Worm (Caenorhabditis elegans) whole organism, L4 larva: ENCODE data around the gene K03B4.2.

Source experiments
- F26F4.8 ChIP-seq: fragments of 200-800 bp; sonication (Bioruptor generic); conservative IDR thresholded peaks from 2 replicates; pipeline ENCODE4 v1.3.6; 2022; ENCODE audit warnings: missing genetic modification characterization, missing compliant biosample characterization
- F37D6.2 ChIP-seq: sonication (generic microtip); optimal IDR thresholded peaks from 2 replicates; lab custom pipeline; 2016; ENCODE audit warnings: mild to moderate bottlenecking, missing genetic modification characterization, missing compliant biosample characterization
- T26A8.4 ChIP-seq: fragments of 200-800 bp; sonication (Bioruptor generic); IDR thresholded peaks from 2 replicates; pipeline ENCODE4 v1.3.6; 2022; ENCODE audit warnings: missing genetic modification characterization, missing compliant biosample characterization
- Y5F2A.4 ChIP-seq: fragments of 200-800 bp; sonication (Bioruptor generic); optimal IDR thresholded peaks from 2 replicates; lab custom pipeline; 2018; ENCODE audit warnings: mild to moderate bottlenecking, missing genetic modification characterization, missing compliant biosample characterization
- aha-1 ChIP-seq: fragments of 150-350 bp; peaks from one replicate; lab custom pipeline; 2014; ENCODE audit warnings: missing biosample characterization, missing genetic modification characterization
- ama-1 ChIP-seq: fragments of 150-350 bp; optimal IDR thresholded peaks from 2 replicates; lab custom pipeline; 2014; ENCODE audit warnings: inconsistent platforms, mixed read lengths
- attf-4 ChIP-seq: sonication (generic microtip); optimal IDR thresholded peaks from 3 replicates; lab custom pipeline; 2017; ENCODE audit warnings: missing biosample characterization, missing genetic modification characterization
- ces-1 ChIP-seq: fragments of 150-350 bp; sonication (generic microtip); optimal IDR thresholded peaks from 4 replicates; lab custom pipeline; 2014; ENCODE audit warnings: missing biosample characterization, missing genetic modification reagents, missing genetic modification characterization
- ctbp-1 ChIP-seq: fragments of 200-800 bp; sonication (Bioruptor generic); IDR thresholded peaks from 2 replicates; pipeline ENCODE4 v1.3.6; 2022; ENCODE audit warnings: missing genetic modification reagents, missing genetic modification characterization, missing compliant biosample characterization
- daf-16 ChIP-seq, 3 experiments: sonication (generic microtip); optimal IDR thresholded peaks; 2 replicates each; lab custom pipeline; 2016 to 2017; ENCODE audit warnings: missing genetic modification characterization in 3 of 3, missing genetic modification reagents in 3 of 3, mild to moderate bottlenecking in 2 of 3, missing compliant biosample characterization in 2 of 3, missing biosample characterization in 1 of 3, moderate library complexity in 1 of 3
- dmd-8 ChIP-seq: fragments of 200-800 bp; sonication (Bioruptor generic); IDR thresholded peaks from 2 replicates; pipeline ENCODE4 v1.3.6; 2022; ENCODE audit warnings: missing genetic modification characterization, missing compliant biosample characterization
- dmd-9 ChIP-seq: fragments of 200-800 bp; sonication (Bioruptor generic); IDR thresholded peaks from 2 replicates; pipeline ENCODE4 v1.3.6; 2022; ENCODE audit warnings: missing genetic modification reagents, missing genetic modification characterization, missing compliant biosample characterization
- duxl-1 ChIP-seq: sonication (generic microtip); optimal IDR thresholded peaks from 2 replicates; lab custom pipeline; 2016; ENCODE audit warnings: mild to moderate bottlenecking, missing genetic modification characterization, moderate library complexity, missing compliant biosample characterization; ENCODE audit not compliant: poor library complexity
- dve-1 ChIP-seq: sonication (generic microtip); optimal IDR thresholded peaks from 2 replicates; lab custom pipeline; 2017; ENCODE audit warnings: antibody characterized with exemption, mild to moderate bottlenecking, missing genetic modification characterization, missing compliant biosample characterization; ENCODE audit not compliant: insufficient read depth
- egl-43 ChIP-seq: fragments of 200-800 bp; sonication (Bioruptor generic); IDR thresholded peaks from 2 replicates; pipeline ENCODE4 v1.3.6; 2022; ENCODE audit warnings: missing genetic modification reagents, missing genetic modification characterization, missing compliant biosample characterization
- fkh-10 ChIP-seq: fragments of 150-350 bp; optimal IDR thresholded peaks from 2 replicates; lab custom pipeline; 2014; ENCODE audit warnings: missing biosample characterization, missing genetic modification reagents, missing genetic modification characterization
- hif-1 ChIP-seq, 2 experiments: sonication (generic microtip); optimal IDR thresholded peaks; 2 replicates each; lab custom pipeline; 2016 to 2017; ENCODE audit warnings: missing compliant biosample characterization in 2 of 2, missing genetic modification characterization in 2 of 2, missing genetic modification reagents in 2 of 2, missing genotype in 2 of 2, mild to moderate bottlenecking in 1 of 2
- lim-7 ChIP-seq: fragments of 200-800 bp; sonication (Bioruptor generic); IDR thresholded peaks from 2 replicates; pipeline ENCODE4 v1.3.6; 2022; ENCODE audit warnings: missing genetic modification characterization, missing compliant biosample characterization
- lin-39 ChIP-seq: fragments of 150-350 bp; optimal IDR thresholded peaks from 2 replicates; lab custom pipeline; 2014; ENCODE audit warnings: missing biosample characterization, missing genetic modification reagents, missing genetic modification characterization
- mes-2 ChIP-seq: sonication (generic microtip); optimal IDR thresholded peaks from 2 replicates; lab custom pipeline; 2016; ENCODE audit warnings: missing genotype, mild to moderate bottlenecking, missing genetic modification characterization, missing compliant biosample characterization; ENCODE audit not compliant: poor library complexity, severe bottlenecking
- mxl-3 ChIP-seq: fragments of 200-800 bp; sonication (Bioruptor generic); optimal IDR thresholded peaks from 2 replicates; lab custom pipeline; 2018; ENCODE audit warnings: mild to moderate bottlenecking, missing genetic modification characterization, missing compliant biosample characterization
- nhr-102 ChIP-seq: sonication (generic microtip); optimal IDR thresholded peaks from 2 replicates; lab custom pipeline; 2016; ENCODE audit warnings: mild to moderate bottlenecking, missing genetic modification characterization, moderate library complexity, missing compliant biosample characterization
- nhr-25 ChIP-seq: sonication (generic microtip); optimal IDR thresholded peaks from 2 replicates; lab custom pipeline; 2017; ENCODE audit warnings: missing genetic modification characterization, mild to moderate bottlenecking, missing compliant biosample characterization, antibody characterized with exemption, moderate library complexity, borderline replicate concordance; ENCODE audit not compliant: insufficient read depth
- nhr-48 ChIP-seq: sonication (generic microtip); optimal IDR thresholded peaks from 2 replicates; lab custom pipeline; 2016; ENCODE audit warnings: mild to moderate bottlenecking, missing genetic modification characterization, missing compliant biosample characterization
- pha-4 ChIP-seq, 2 experiments: fragments of 150-350 bp in 1 of 2; fragments of 200-800 bp in 1 of 2; sonication (Bioruptor generic) in 1 of 2; IDR thresholded peaks in 1 of 2; optimal IDR thresholded peaks in 1 of 2; 2 replicates each; pipeline versions ENCODE4 v1.3.6 to Lab custom; 2014 to 2022; ENCODE audit warnings: missing genetic modification characterization in 2 of 2, missing genetic modification reagents in 2 of 2, missing biosample characterization in 1 of 2, missing compliant biosample characterization in 1 of 2
- php-3 ChIP-seq: fragments of 200-800 bp; sonication (Bioruptor generic); IDR thresholded peaks from 2 replicates; pipeline ENCODE4 v1.3.6; 2022; ENCODE audit warnings: missing genetic modification reagents, missing genetic modification characterization, missing compliant biosample characterization
- rbr-2 ChIP-seq: sonication (generic microtip); optimal IDR thresholded peaks from 2 replicates; lab custom pipeline; 2016; ENCODE audit warnings: missing genotype, missing genetic modification characterization, missing compliant biosample characterization
- sdz-12 ChIP-seq: fragments of 200-800 bp; sonication (Bioruptor generic); optimal IDR thresholded peaks from 2 replicates; lab custom pipeline; 2018; ENCODE audit warnings: mild to moderate bottlenecking, missing genetic modification characterization, missing compliant biosample characterization
- set-16 ChIP-seq: fragments of 200-800 bp; sonication (Bioruptor generic); IDR thresholded peaks from 2 replicates; pipeline ENCODE4 v1.3.6; 2022; ENCODE audit warnings: missing genetic modification reagents, missing genetic modification characterization, missing compliant biosample characterization
- skn-1 ChIP-seq: fragments of 150-350 bp; optimal IDR thresholded peaks from 2 replicates; lab custom pipeline; 2014; ENCODE audit warnings: missing biosample characterization, missing genetic modification characterization
- snpc-1.2 ChIP-seq: fragments of 200-800 bp; sonication (Bioruptor generic); IDR thresholded peaks from 2 replicates; pipeline ENCODE4 v1.3.6; 2022; ENCODE audit warnings: missing genetic modification reagents, missing genetic modification characterization, missing compliant biosample characterization
- spr-1 ChIP-seq: sonication (generic microtip); optimal IDR thresholded peaks from 2 replicates; lab custom pipeline; 2016; ENCODE audit warnings: mild to moderate bottlenecking, missing genetic modification characterization, missing compliant biosample characterization
- spr-3 ChIP-seq: fragments of 200-800 bp; sonication (Bioruptor generic); optimal IDR thresholded peaks from 2 replicates; lab custom pipeline; 2018; ENCODE audit warnings: mild to moderate bottlenecking, missing genetic modification characterization, missing compliant biosample characterization
- ztf-11 ChIP-seq: fragments of 150-350 bp; optimal IDR thresholded peaks from 2 replicates; lab custom pipeline; 2014; ENCODE audit warnings: missing biosample characterization, missing genetic modification characterization
- ztf-7 ChIP-seq: fragments of 150-350 bp; optimal IDR thresholded peaks from 2 replicates; lab custom pipeline; 2014; ENCODE audit warnings: missing biosample characterization, missing genetic modification characterization

Gene K03B4.2

DNA sequence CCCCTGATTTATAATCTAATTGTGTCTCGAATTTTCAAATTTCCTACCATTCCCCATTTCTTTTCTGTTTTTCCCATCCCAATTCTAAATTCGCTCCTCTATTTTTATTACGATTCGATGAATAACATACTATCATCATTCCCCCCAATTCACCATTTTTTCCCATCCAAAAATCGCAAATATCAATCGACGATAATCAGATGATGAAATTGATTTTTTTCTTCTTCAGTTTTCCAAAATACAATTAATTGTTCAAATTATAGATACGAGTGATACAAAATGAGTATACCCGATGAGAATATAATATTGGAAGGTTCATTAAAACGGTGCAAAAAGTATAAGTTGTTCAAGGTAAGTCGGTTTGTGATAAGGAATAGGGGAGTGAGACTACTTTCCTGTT lies 45.1 kb upstream of the K03B4.2 start, which contains the start of gene soc-1:
TSS of gene soc-1 (plus strand) at position 262 of the 400 bp plus-strand sequence.
- TF ChIP-seq dve-1 (tag; lab: Kevin White, UChicago) (peak; percentile 8), ztf-7 (tag; lab: Kevin White, UChicago) (peak; percentile 76), egl-43 (GFP tag; lab: Robert Waterston, UW) (no peak)

DNA sequence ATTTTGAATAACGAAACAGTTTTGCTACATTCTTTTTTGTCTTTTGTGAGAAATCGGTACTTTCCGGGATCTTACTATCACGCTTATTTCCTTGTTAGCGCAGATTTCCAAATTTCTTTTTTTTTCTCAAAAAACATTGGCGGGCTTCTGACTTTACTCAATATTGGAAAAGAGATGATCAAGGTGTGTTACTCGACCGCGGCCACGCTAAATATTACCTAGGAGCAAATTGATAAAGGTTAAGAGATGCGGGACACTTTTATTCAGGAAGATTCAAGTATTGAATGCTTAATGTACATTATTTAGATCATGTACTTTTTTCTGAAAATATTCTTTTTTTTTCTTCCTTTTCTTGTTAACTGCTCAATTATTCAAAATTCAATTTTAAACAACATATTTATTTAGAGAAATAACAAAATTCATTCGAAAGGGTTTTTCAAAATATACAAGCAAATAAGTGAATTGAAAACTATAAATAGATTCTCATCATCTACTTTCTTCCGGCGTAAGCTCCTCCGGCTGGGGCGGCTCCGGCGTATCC lies 40.4 kb upstream of the K03B4.2 start:
- TF ChIP-seq T26A8.4 (GFP tag; lab: Robert Waterston, UW): peak; percentile 82; the same call in 1 of the 2 replicates
- TF ChIP-seq dve-1 (tag; lab: Kevin White, UChicago): no peak
- TF ChIP-seq ztf-11 (tag; lab: Kevin White, UChicago): no peak
- peak; percentile 12; the same call in 1 of the 2 replicates for TF ChIP-seq snpc-1.2 (GFP tag; lab: Robert Waterston, UW)
- peak; percentile 40 for TF ChIP-seq mes-2 (tag; lab: Kevin White, UChicago)
- no peak for TF ChIP-seq lin-39 (tag; lab: Kevin White, UChicago)
- TF ChIP-seq lim-7 (GFP tag; lab: Robert Waterston, UW): no peak
- TF ChIP-seq fkh-10 (GFP tag; lab: Kevin White, UChicago): no peak
- TF ChIP-seq nhr-25 (tag; lab: Kevin White, UChicago): no peak
- peak; percentile 30 for TF ChIP-seq nhr-102 (tag; lab: Kevin White, UChicago)
- no peak for TF ChIP-seq attf-4 (tag; lab: Kevin White, UChicago)
- peak; percentile 38 for TF ChIP-seq nhr-48 (tag; lab: Kevin White, UChicago)
- no peak for TF ChIP-seq skn-1 (tag; lab: Kevin White, UChicago)
- no peak for TF ChIP-seq dmd-8 (GFP tag; lab: Robert Waterston, UW)
- no peak for TF ChIP-seq duxl-1 (tag; lab: Kevin White, UChicago)
- peak; percentile 28 for TF ChIP-seq spr-1 (tag; lab: Kevin White, UChicago)
- TF ChIP-seq ama-1: peak; percentile 91
- TF ChIP-seq rbr-2 (tag; lab: Kevin White, UChicago): no peak

DNA sequence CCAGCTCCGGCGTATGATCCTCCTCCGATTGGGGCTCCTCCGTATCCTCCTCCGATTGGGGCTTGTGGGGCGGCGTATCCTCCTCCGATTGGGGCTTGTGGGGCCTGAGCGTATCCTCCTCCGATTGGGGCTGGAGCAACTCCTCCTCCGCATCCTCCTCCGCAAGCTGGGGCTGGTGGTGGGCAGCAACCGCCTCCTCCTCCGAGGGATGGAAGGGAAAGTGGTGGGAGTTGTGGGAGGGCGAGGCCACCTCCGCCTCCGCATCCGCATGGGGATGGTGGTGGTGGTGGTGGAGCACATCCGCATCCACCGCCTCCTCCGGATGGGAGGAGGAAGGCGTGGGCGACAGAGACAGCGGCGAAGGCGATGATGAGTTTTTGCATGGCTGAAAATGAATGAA lies 39.9 kb upstream of the K03B4.2 start, which contains the start of gene F41F3.3:
TSS of gene F41F3.3 (minus strand) at position 383 of the 400 bp plus-strand sequence.
- TF ChIP-seq dmd-8 (GFP tag; lab: Robert Waterston, UW): 0 out of 2 replicates have a peak, but pooled peaks have one; percentile 32
- TF ChIP-seq snpc-1.2 (GFP tag; lab: Robert Waterston, UW): peak; percentile 51; the same call in 1 of the 2 replicates
- peak; percentile 30 for TF ChIP-seq mes-2 (tag; lab: Kevin White, UChicago)
- peak; percentile 29 for TF ChIP-seq nhr-102 (tag; lab: Kevin White, UChicago)
- TF ChIP-seq spr-3 (GFP tag; lab: Kevin White, UChicago): peak; percentile 10
- TF ChIP-seq T26A8.4 (GFP tag; lab: Robert Waterston, UW): peak; percentile 74
- TF ChIP-seq ama-1: peak; percentile 61
- 0 out of 2 replicates have a peak, but pooled peaks have one; percentile 51 for TF ChIP-seq lim-7 (GFP tag; lab: Robert Waterston, UW)
- 0 out of 2 replicates have a peak, but pooled peaks have one; percentile 48 for TF ChIP-seq php-3 (GFP tag; lab: Robert Waterston, UW)
- no peak for TF ChIP-seq ces-1
- no peak for TF ChIP-seq Y5F2A.4
- peak; percentile 25 for TF ChIP-seq sdz-12 (GFP tag; lab: Kevin White, UChicago)
- peak; percentile 12 for TF ChIP-seq mxl-3 (GFP tag; lab: Kevin White, UChicago)
- TF ChIP-seq F26F4.8: 0 out of 2 replicates have a peak, but pooled peaks have one; percentile 38
- TF ChIP-seq egl-43 (GFP tag; lab: Robert Waterston, UW): peak; percentile 82
- TF ChIP-seq dmd-9 (GFP tag; lab: Robert Waterston, UW): no peak
- no peak for TF ChIP-seq daf-16 (GFP tag; optimal IDR thresholded peaks at IDR 0.05; lab: Kevin White, UChicago)
- no peak for TF ChIP-seq daf-16 (tag; optimal IDR thresholded peaks at IDR 0.05; lab: Kevin White, UChicago)
- TF ChIP-seq pha-4 (GFP tag; IDR thresholded peaks at IDR 0.05; lab: Robert Waterston, UW): peak; percentile 38; the same call in 1 of the 2 replicates
- no peak for TF ChIP-seq pha-4 (tag; optimal IDR thresholded peaks at IDR 0.05; lab: Kevin White, UChicago)
- TF ChIP-seq ctbp-1 (GFP tag; lab: Robert Waterston, UW): no peak
- TF ChIP-seq F37D6.2 (tag; lab: Kevin White, UChicago): no peak
- TF ChIP-seq aha-1 (tag; lab: Kevin White, UChicago): peak; percentile 62
- peak in 1 of 2 experiments; percentile 14 for TF ChIP-seq hif-1 (tag; optimal IDR thresholded peaks at IDR 0.05; lab: Kevin White, UChicago)
- peak; percentile 99 for TF ChIP-seq set-16 (GFP tag; lab: Robert Waterston, UW)
- peak; percentile 28 for TF ChIP-seq spr-1 (tag; lab: Kevin White, UChicago)
